Worm (Caenorhabditis elegans) whole organism, midembryonic: Measurements from ENCODE around the gene Y57G11C.46.

ENCODE experiments used
- T22C8.4 ChIP-seq: fragments of 200-800 bp; sonication (Bioruptor generic); IDR thresholded peaks from 2 replicates; pipeline ENCODE4 v1.3.6; 2022; ENCODE audit warnings: missing genetic modification characterization, missing compliant biosample characterization
- cog-1 ChIP-seq: sonication (generic microtip); optimal IDR thresholded peaks from 2 replicates; lab custom pipeline; 2016; ENCODE audit warnings: missing genetic modification characterization, missing compliant biosample characterization
- flt-1 ChIP-seq: fragments of 200-800 bp; sonication (Bioruptor generic); IDR thresholded peaks from 2 replicates; pipeline ENCODE4 v1.3.6; 2022; ENCODE audit warnings: missing genetic modification characterization, missing compliant biosample characterization
- klf-2 ChIP-seq: fragments of 200-800 bp; sonication (Bioruptor generic); conservative IDR thresholded peaks from 2 replicates; pipeline ENCODE4 v1.3.6; 2022; ENCODE audit warnings: missing genetic modification reagents, missing genetic modification characterization, missing compliant biosample characterization
- med-1 ChIP-seq: sonication (generic microtip); optimal IDR thresholded peaks from 2 replicates; lab custom pipeline; 2017; ENCODE audit warnings: missing genetic modification characterization, mild to moderate bottlenecking, missing compliant biosample characterization, antibody characterized with exemption, missing genetic modification reagents; ENCODE audit not compliant: insufficient read depth
- ref-1 ChIP-seq: fragments of 200-800 bp; sonication (Bioruptor generic); conservative IDR thresholded peaks from 2 replicates; pipeline ENCODE4 v1.3.6; 2022; ENCODE audit warnings: missing genetic modification reagents, missing genetic modification characterization, missing compliant biosample characterization
- ztf-23 ChIP-seq: fragments of 200-800 bp; sonication (Bioruptor generic); IDR thresholded peaks from 2 replicates; pipeline ENCODE4 v1.3.6; 2022; ENCODE audit warnings: missing genetic modification reagents, missing genetic modification characterization, missing compliant biosample characterization

DNA sequence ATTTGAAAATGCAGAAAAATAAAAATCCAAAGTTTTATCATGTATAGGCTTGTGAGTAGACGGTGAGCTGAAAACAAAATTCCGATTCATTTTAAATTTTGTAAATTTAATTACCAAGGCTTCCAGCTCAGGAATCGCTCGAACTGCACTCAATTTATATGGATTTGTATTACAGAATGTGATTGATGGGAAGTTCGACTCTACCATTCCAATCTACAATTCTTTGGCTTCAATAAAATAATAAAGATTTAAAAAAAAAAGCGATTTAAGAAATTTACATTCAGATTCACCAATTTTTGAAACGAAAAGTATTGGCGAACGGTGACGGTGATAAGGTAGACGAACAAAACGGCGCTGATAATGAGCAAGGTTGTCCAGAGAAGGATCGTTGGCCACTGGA, 45.5 kb downstream of the Y57G11C.46 start:
- TF ChIP-seq T22C8.4 (GFP tag; lab: Robert Waterston, UW) (no peak), ref-1 (GFP tag; lab: Robert Waterston, UW) (no peak), ztf-23 (no peak), klf-2 (GFP tag; lab: Robert Waterston, UW) (no peak), flt-1 (GFP tag; lab: Robert Waterston, UW) (no peak), cog-1 (no peak), med-1 (no peak)
